Fruit fly (Drosophila melanogaster) whole organism, embryonic: Measurements from ENCODE around the gene CG31882.

Source experiments
- Atf6 ChIP-seq: fragments of 200-800 bp; sonication (Bioruptor generic); IDR thresholded peaks from 2 replicates; pipeline ENCODE4 v1.3.6; 2022; ENCODE audit warnings: missing biosample characterization, missing genetic modification characterization
- Bteb2 ChIP-seq: fragments of 200-800 bp; sonication (Bioruptor generic); optimal IDR thresholded peaks from 2 replicates; lab custom pipeline; 2016; ENCODE audit warnings: missing biosample characterization, missing genetic modification characterization
- CG10366 ChIP-seq: fragments of 200-800 bp; sonication (Bioruptor generic); IDR thresholded peaks from 2 replicates; pipeline ENCODE4 v1.3.6; 2022; ENCODE audit warnings: missing biosample characterization, missing genetic modification characterization
- CG11456 ChIP-seq: fragments of 200-800 bp; sonication (Bioruptor generic); IDR thresholded peaks from 3 replicates; pipeline ENCODE4 v1.3.6; 2022; ENCODE audit warnings: missing biosample characterization, missing genetic modification characterization
- CG12659 ChIP-seq: fragments of 200-800 bp; sonication (Bioruptor generic); optimal IDR thresholded peaks from 3 replicates; lab custom pipeline; 2017; ENCODE audit warnings: mild to moderate bottlenecking, missing biosample characterization, missing genetic modification reagents, missing genetic modification characterization
- CG14441 ChIP-seq: fragments of 200-800 bp; sonication (Bioruptor generic); IDR thresholded peaks from 2 replicates; pipeline ENCODE4 v1.3.6; 2022; ENCODE audit warnings: missing biosample characterization, missing genetic modification characterization
- CG15011 ChIP-seq: fragments of 200-800 bp; sonication (Bioruptor generic); optimal IDR thresholded peaks from 3 replicates; lab custom pipeline; 2018; ENCODE audit warnings: missing biosample characterization, mild to moderate bottlenecking, missing genetic modification characterization
- CG1602 ChIP-seq: fragments of 200-800 bp; sonication (Bioruptor generic); optimal IDR thresholded peaks from 3 replicates; lab custom pipeline; 2016; ENCODE audit warnings: missing biosample characterization, missing genetic modification characterization
- CG17186 ChIP-seq: fragments of 200-800 bp; sonication (Bioruptor generic); optimal IDR thresholded peaks from 3 replicates; lab custom pipeline; 2017; ENCODE audit warnings: missing biosample characterization, missing genetic modification reagents, missing genetic modification characterization
- CG17359 ChIP-seq: fragments of 200-800 bp; sonication (Bioruptor generic); optimal IDR thresholded peaks from 3 replicates; lab custom pipeline; 2018; ENCODE audit warnings: missing biosample characterization, mild to moderate bottlenecking, missing genetic modification characterization, moderate library complexity
- CG2120 ChIP-seq: fragments of 200-800 bp; sonication (Bioruptor generic); optimal IDR thresholded peaks from 3 replicates; lab custom pipeline; 2016; ENCODE audit warnings: missing biosample characterization, missing genetic modification characterization
- CG2875 ChIP-seq: fragments of 200-800 bp; sonication (Bioruptor generic); optimal IDR thresholded peaks from 2 replicates; lab custom pipeline; 2017; ENCODE audit warnings: missing biosample characterization, mild to moderate bottlenecking, missing genetic modification characterization, missing genetic modification reagents
- CG3407 ChIP-seq: fragments of 200-800 bp; sonication (Bioruptor generic); optimal IDR thresholded peaks from 2 replicates; lab custom pipeline; 2018; ENCODE audit warnings: missing biosample characterization, mild to moderate bottlenecking, missing genetic modification characterization
- CG6813 ChIP-seq: fragments of 200-800 bp; sonication (Bioruptor generic); optimal IDR thresholded peaks from 2 replicates; lab custom pipeline; 2017; ENCODE audit warnings: missing biosample characterization, missing genetic modification characterization, mild to moderate bottlenecking, moderate library complexity, missing genetic modification reagents
- CG7556 ChIP-seq: fragments of 200-800 bp; sonication (Bioruptor generic); optimal IDR thresholded peaks from 2 replicates; lab custom pipeline; 2017; ENCODE audit warnings: missing biosample characterization, mild to moderate bottlenecking, missing genetic modification characterization
- CG8924 ChIP-seq: fragments of 200-800 bp; optimal IDR thresholded peaks from 3 replicates; lab custom pipeline; 2019; ENCODE audit warnings: missing biosample characterization, mild to moderate bottlenecking, missing genetic modification characterization, moderate library complexity
- CG9727 ChIP-seq: fragments of 200-800 bp; sonication (Bioruptor generic); optimal IDR thresholded peaks from 3 replicates; lab custom pipeline; 2017; ENCODE audit warnings: missing biosample characterization, mild to moderate bottlenecking, missing genetic modification characterization
- CG9932 ChIP-seq: fragments of 200-800 bp; sonication (Bioruptor generic); IDR thresholded peaks from 2 replicates; pipeline ENCODE4 v1.3.6; 2022; ENCODE audit warnings: missing biosample characterization, missing genetic modification characterization
- CoRest ChIP-seq: fragments of 200-800 bp; sonication (Bioruptor generic); optimal IDR thresholded peaks from 3 replicates; lab custom pipeline; 2018; ENCODE audit warnings: missing biosample characterization, mild to moderate bottlenecking, missing genetic modification characterization, moderate library complexity
- Doc2 ChIP-seq: fragments of 200-800 bp; sonication (Bioruptor generic); IDR thresholded peaks from 2 replicates; pipeline ENCODE4 v1.3.6; 2022; ENCODE audit warnings: missing biosample characterization, missing genetic modification characterization
- HmgZ ChIP-seq: fragments of 200-800 bp; sonication (Bioruptor generic); optimal IDR thresholded peaks from 2 replicates; lab custom pipeline; 2018; ENCODE audit warnings: missing biosample characterization, mild to moderate bottlenecking, missing genetic modification characterization
- Max ChIP-seq: fragments of 200-800 bp; sonication (Bioruptor generic); optimal IDR thresholded peaks from 2 replicates; lab custom pipeline; 2016; ENCODE audit warnings: missing biosample characterization, mild to moderate bottlenecking, missing genetic modification characterization
- Myb ChIP-seq: fragments of 200-800 bp; sonication (Bioruptor generic); optimal IDR thresholded peaks from 2 replicates; lab custom pipeline; 2016; ENCODE audit warnings: missing biosample characterization, missing genetic modification characterization
- NC2α ChIP-seq: fragments of 200-800 bp; sonication (Bioruptor generic); optimal IDR thresholded peaks from 2 replicates; lab custom pipeline; 2016; ENCODE audit warnings: missing biosample characterization, missing genetic modification characterization
- NFAT ChIP-seq: fragments of 200-800 bp; sonication (Bioruptor generic); IDR thresholded peaks from 2 replicates; pipeline ENCODE4 v1.3.6; 2022; ENCODE audit warnings: missing biosample characterization, missing genetic modification characterization
- NfI ChIP-seq: fragments of 200-800 bp; sonication (Bioruptor generic); optimal IDR thresholded peaks from 3 replicates; lab custom pipeline; 2018; ENCODE audit warnings: missing biosample characterization, mild to moderate bottlenecking, missing genetic modification characterization, moderate library complexity
- Ptx1 ChIP-seq: fragments of 200-800 bp; sonication (Bioruptor generic); IDR thresholded peaks from 2 replicates; pipeline ENCODE4 v1.3.6; 2022; ENCODE audit warnings: missing biosample characterization, missing genetic modification characterization
- Six4 ChIP-seq: fragments of 200-800 bp; sonication (Bioruptor generic); optimal IDR thresholded peaks from 2 replicates; lab custom pipeline; 2016; ENCODE audit warnings: missing biosample characterization, missing genetic modification characterization
- Sry-β ChIP-seq: fragments of 200-800 bp; sonication (Bioruptor generic); optimal IDR thresholded peaks from 2 replicates; lab custom pipeline; 2018; ENCODE audit warnings: missing biosample characterization, mild to moderate bottlenecking, missing genetic modification characterization, moderate library complexity
- Trl ChIP-seq, 3 experiments: fragments of >200 bp in 2 of 3; fragments of 200-800 bp in 1 of 3; sonication (Bioruptor generic) in 1 of 3; optimal IDR thresholded peaks; 2 replicates in 1 of 3; 3 replicates in 2 of 3; lab custom pipeline; 2016 to 2017; ENCODE audit warnings: missing biosample characterization in 1 of 3, missing genetic modification characterization in 1 of 3
- bsh ChIP-seq, 2 experiments: fragments of 200-800 bp; sonication (Bioruptor generic); optimal IDR thresholded peaks; 2 replicates each; lab custom pipeline; 2017 to 2018; ENCODE audit warnings: mild to moderate bottlenecking in 2 of 2, missing biosample characterization in 2 of 2, missing genetic modification characterization in 2 of 2, moderate library complexity in 1 of 2
- dmrt11E ChIP-seq: fragments of 200-800 bp; sonication (Bioruptor generic); optimal IDR thresholded peaks from 3 replicates; lab custom pipeline; 2018; ENCODE audit warnings: missing biosample characterization, mild to moderate bottlenecking, missing genetic modification characterization, moderate library complexity
- kah ChIP-seq: fragments of 200-800 bp; sonication (Bioruptor generic); optimal IDR thresholded peaks from 2 replicates; lab custom pipeline; 2018; ENCODE audit warnings: missing biosample characterization, mild to moderate bottlenecking, missing genetic modification characterization
- kay ChIP-seq: fragments of 200-800 bp; sonication (Bioruptor generic); optimal IDR thresholded peaks from 2 replicates; lab custom pipeline; 2016; ENCODE audit warnings: missing biosample characterization, missing genetic modification characterization
- lilli ChIP-seq: fragments of 200-800 bp; sonication (Bioruptor generic); optimal IDR thresholded peaks from 3 replicates; lab custom pipeline; 2016; ENCODE audit warnings: missing biosample characterization, missing genetic modification characterization
- mam ChIP-seq: fragments of 200-800 bp; sonication (Bioruptor generic); optimal IDR thresholded peaks from 3 replicates; lab custom pipeline; 2016; ENCODE audit warnings: missing biosample characterization, missing genetic modification characterization
- mirr ChIP-seq: fragments of 200-800 bp; sonication (Bioruptor generic); optimal IDR thresholded peaks from 3 replicates; lab custom pipeline; 2018; ENCODE audit warnings: missing biosample characterization, mild to moderate bottlenecking, missing genetic modification characterization
- nom ChIP-seq: fragments of 200-800 bp; sonication (Bioruptor generic); optimal IDR thresholded peaks from 2 replicates; lab custom pipeline; 2017; ENCODE audit warnings: missing biosample characterization, missing genetic modification characterization, mild to moderate bottlenecking, moderate library complexity, missing genetic modification reagents
- onecut ChIP-seq: fragments of 200-800 bp; sonication (Bioruptor generic); IDR thresholded peaks from 2 replicates; pipeline ENCODE4 v1.3.6; 2022; ENCODE audit warnings: missing biosample characterization, missing genetic modification characterization
- ranshi ChIP-seq: fragments of 200-800 bp; sonication (Bioruptor generic); IDR thresholded peaks from 2 replicates; pipeline ENCODE4 v1.3.6; 2022; ENCODE audit warnings: missing biosample characterization, missing genetic modification characterization
- sd ChIP-seq: fragments of 200-800 bp; sonication (Bioruptor generic); optimal IDR thresholded peaks from 3 replicates; lab custom pipeline; 2018; ENCODE audit warnings: missing biosample characterization, mild to moderate bottlenecking, missing genetic modification characterization, moderate library complexity
- sens ChIP-seq: fragments of 200-800 bp; sonication (Bioruptor generic); peaks from one replicate; lab custom pipeline; 2016; ENCODE audit warnings: missing biosample characterization, missing genetic modification characterization
- seq ChIP-seq: fragments of 200-800 bp; sonication (Bioruptor generic); IDR thresholded peaks from 2 replicates; pipeline ENCODE4 v1.3.6; 2022; ENCODE audit warnings: missing biosample characterization, missing genetic modification characterization
- slbo ChIP-seq: fragments of 200-800 bp; sonication (Bioruptor generic); IDR thresholded peaks from 2 replicates; pipeline ENCODE4 v1.3.6; 2022; ENCODE audit warnings: missing biosample characterization, missing genetic modification characterization
- sob ChIP-seq: fragments of 200-800 bp; sonication (Bioruptor generic); IDR thresholded peaks from 2 replicates; pipeline ENCODE4 v1.3.6; 2022; ENCODE audit warnings: missing biosample characterization, missing genetic modification characterization
- stc ChIP-seq: fragments of 200-800 bp; sonication (Bioruptor generic); IDR thresholded peaks from 2 replicates; pipeline ENCODE4 v1.3.6; 2022; ENCODE audit warnings: missing biosample characterization, missing genetic modification characterization
- tgo ChIP-seq: fragments of 200-800 bp; sonication (Bioruptor generic); IDR thresholded peaks from 3 replicates; pipeline ENCODE4 v1.3.6; 2022; ENCODE audit warnings: missing biosample characterization, missing genetic modification characterization
- trem ChIP-seq: fragments of 200-800 bp; optimal IDR thresholded peaks from 3 replicates; lab custom pipeline; 2019; ENCODE audit warnings: missing biosample characterization, mild to moderate bottlenecking, missing genetic modification characterization, moderate library complexity
- ttk ChIP-seq: fragments of 200-800 bp; sonication (Bioruptor generic); IDR thresholded peaks from 2 replicates; pipeline ENCODE4 v2.1.2; 2022; ENCODE audit warnings: missing biosample characterization, missing genetic modification characterization
- tup ChIP-seq: fragments of 200-800 bp; sonication (Bioruptor generic); optimal IDR thresholded peaks from 2 replicates; lab custom pipeline; 2016; ENCODE audit warnings: missing biosample characterization, mild to moderate bottlenecking, missing genetic modification characterization, moderate library complexity

CG31882 gene

DNA sequence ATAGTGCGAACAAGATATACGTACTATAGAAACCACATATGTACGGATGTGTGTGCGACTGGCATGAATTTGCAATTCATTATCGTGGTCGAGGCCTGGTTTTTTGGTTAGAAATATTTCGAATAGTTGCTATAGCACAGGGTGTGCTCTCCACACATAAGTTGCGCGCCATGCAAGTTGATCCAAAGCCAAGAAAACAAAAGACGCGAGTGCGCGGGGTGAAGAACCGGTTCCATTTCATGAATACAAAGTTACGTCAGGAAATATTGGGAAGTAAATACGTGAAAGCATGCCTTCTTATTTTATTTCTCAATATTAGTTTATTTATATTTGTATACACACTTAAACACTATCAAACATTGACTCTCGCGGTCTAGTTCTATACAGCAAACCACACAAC is 11.2 kb downstream of the CG31882 start:
- 0 out of 2 replicates have a peak, but pooled peaks have one; percentile 6 for TF ChIP-seq CG14441 (GFP tag; lab: Robert Waterston, UW)
- peak; percentile 38; the same call in 1 of the 2 replicates for TF ChIP-seq NFAT (GFP tag; lab: Robert Waterston, UW)
- peak; percentile 49 for TF ChIP-seq NfI (GFP tag; lab: Kevin White, UChicago)
- peak; percentile 44; the same call in 1 of the 2 replicates for TF ChIP-seq sob (GFP tag; lab: Robert Waterston, UW)
- TF ChIP-seq sd (tag; lab: Kevin White, UChicago), result peak; percentile 98
- peak in 1 of 2 experiments; percentile 64 for TF ChIP-seq bsh (GFP tag; optimal IDR thresholded peaks at IDR 0.05; lab: Kevin White, UChicago)
- peak; percentile 12 for TF ChIP-seq CG7556 (GFP tag; lab: Kevin White, UChicago)
- TF ChIP-seq CG10366 (GFP tag; lab: Robert Waterston, UW), result peak; percentile 51
- TF ChIP-seq CG15011, result peak; percentile 33
- TF ChIP-seq Doc2 (GFP tag; lab: Robert Waterston, UW), result no peak
- TF ChIP-seq seq (GFP tag; lab: Robert Waterston, UW), result 0 out of 2 replicates have a peak, but pooled peaks have one; percentile 8
- TF ChIP-seq dmrt11E, result peak; percentile 38
- peak; percentile 88 for TF ChIP-seq sens (GFP tag; lab: Kevin White, UChicago)
- peak; percentile 30 for TF ChIP-seq CoRest (tag; lab: Kevin White, UChicago)
- TF ChIP-seq CG1602 (GFP tag; lab: Kevin White, UChicago), result no peak
- TF ChIP-seq mirr (GFP tag; lab: Kevin White, UChicago), result peak; percentile 40
- TF ChIP-seq Ptx1 (GFP tag; lab: Robert Waterston, UW), result no peak
- peak; percentile 29 for TF ChIP-seq HmgZ (tag; lab: Kevin White, UChicago)
- no peak for TF ChIP-seq NC2α (GFP tag; lab: Kevin White, UChicago)
- TF ChIP-seq kah (GFP tag; lab: Kevin White, UChicago), result peak; percentile 3
- TF ChIP-seq CG2120, result peak; percentile 9
- TF ChIP-seq CG17359 (tag; lab: Kevin White, UChicago), result peak; percentile 40
- peak; percentile 13 for TF ChIP-seq Sry-β (GFP tag; lab: Kevin White, UChicago)
- TF ChIP-seq Six4 (GFP tag; lab: Kevin White, UChicago), result peak; percentile 9
- no peak for TF ChIP-seq Trl (optimal IDR thresholded peaks at IDR 0.05; lab: Kevin White, UChicago)
- no peak for TF ChIP-seq Trl (GFP tag; optimal IDR thresholded peaks at IDR 0.05; lab: Kevin White, UChicago)
- peak; percentile 18 for TF ChIP-seq Myb
- no peak for TF ChIP-seq ttk (GFP tag; lab: Robert Waterston, UW)
- TF ChIP-seq tup (GFP tag; lab: Kevin White, UChicago), result no peak
- TF ChIP-seq CG6813 (GFP tag; lab: Kevin White, UChicago), result peak; percentile 55
- peak; percentile 52 for TF ChIP-seq CG8924 (tag; lab: Kevin White, UChicago)
- peak; percentile 54; the same call in 1 of the 2 replicates for TF ChIP-seq slbo (GFP tag; lab: Robert Waterston, UW)
- TF ChIP-seq tgo (GFP tag; lab: Robert Waterston, UW), result no peak
- TF ChIP-seq kay, result peak; percentile 21
- TF ChIP-seq Bteb2 (GFP tag; lab: Kevin White, UChicago), result peak; percentile 20
- no peak for TF ChIP-seq nom (GFP tag; lab: Kevin White, UChicago)
- TF ChIP-seq CG12659 (GFP tag; lab: Kevin White, UChicago), result no peak
- peak; percentile 18 for TF ChIP-seq Max (GFP tag; lab: Kevin White, UChicago)
- peak; percentile 22 for TF ChIP-seq mam (GFP tag; lab: Kevin White, UChicago)
- TF ChIP-seq trem (tag; lab: Kevin White, UChicago), result peak; percentile 41
- 0 out of 2 replicates have a peak, but pooled peaks have one; percentile 22 for TF ChIP-seq Atf6 (GFP tag; lab: Robert Waterston, UW)
- TF ChIP-seq CG2875, result peak; percentile 54
- TF ChIP-seq CG17186 (GFP tag; lab: Kevin White, UChicago), result no peak
- TF ChIP-seq onecut (GFP tag; lab: Robert Waterston, UW), result 0 out of 2 replicates have a peak, but pooled peaks have one; percentile 8
- 0 out of 2 replicates have a peak, but pooled peaks have one; percentile 38 for TF ChIP-seq ranshi
- TF ChIP-seq CG3407 (GFP tag; lab: Kevin White, UChicago), result peak; percentile 2
- TF ChIP-seq CG11456 (GFP tag; lab: Robert Waterston, UW), result 0 out of 3 replicates have a peak, but pooled peaks have one; percentile 6
- TF ChIP-seq CG9932 (GFP tag; lab: Robert Waterston, UW), result peak; percentile 43; the same call in 1 of the 2 replicates
- TF ChIP-seq stc (GFP tag; lab: Robert Waterston, UW), result peak; percentile 43; the same call in 1 of the 2 replicates
- peak; percentile 15 for TF ChIP-seq CG9727
- TF ChIP-seq lilli (GFP tag; lab: Kevin White, UChicago), result peak; percentile 22
